Fruit fly (Drosophila melanogaster): Measurements from ENCODE around the gene CG31816.

Gene CG31816

dm6 chr2L:16495193-16495780, 47.1 kb upstream of the CG31816 start (continued):
- TF ChIP-seq Hr4 (GFP tag; optimal IDR thresholded peaks at IDR 0.05), result peak; percentile 96
- TF ChIP-seq CG16779 (tag; optimal IDR thresholded peaks at IDR 0.05), result peak; percentile 86
- no peak for TF ChIP-seq CG11902 (GFP tag; optimal IDR thresholded peaks at IDR 0.05)
- TF ChIP-seq eg (GFP tag; IDR thresholded peaks at IDR 0.05), result peak; percentile 62
- peak; percentile 94 for TF ChIP-seq pdm3 (GFP tag; optimal IDR thresholded peaks at IDR 0.05)
- TF ChIP-seq CG9139 (GFP tag; optimal IDR thresholded peaks at IDR 0.05), result no peak
- no peak for TF ChIP-seq CG3032 (tag; optimal IDR thresholded peaks at IDR 0.05)
- TF ChIP-seq CG3919 (GFP tag; optimal IDR thresholded peaks at IDR 0.05), result no peak
- TF ChIP-seq Ets21C (GFP tag; optimal IDR thresholded peaks at IDR 0.05), result peak; percentile 72
- peak; percentile 49 for TF ChIP-seq dac (GFP tag; optimal IDR thresholded peaks at IDR 0.05)
- peak; percentile 95 for TF ChIP-seq OdsH (GFP tag; optimal IDR thresholded peaks at IDR 0.05)
- TF ChIP-seq CG11294 (GFP tag; IDR thresholded peaks at IDR 0.05), result no peak
- TF ChIP-seq Sox15 (GFP tag; optimal IDR thresholded peaks at IDR 0.05), result peak; percentile 82
- no peak for TF ChIP-seq Ets96B (tag; optimal IDR thresholded peaks at IDR 0.05)
- TF ChIP-seq CG1621 (tag; optimal IDR thresholded peaks at IDR 0.05), result peak; percentile 93
- TF ChIP-seq CG7368 (GFP tag; optimal IDR thresholded peaks at IDR 0.05), result no peak
- peak; percentile 94 for TF ChIP-seq achi (GFP tag; optimal IDR thresholded peaks at IDR 0.05)
- no peak for TF ChIP-seq CG11762 (GFP tag; optimal IDR thresholded peaks at IDR 0.05; ENCODE audit: insufficient read depth)
- TF ChIP-seq svp (GFP tag), result peak; percentile 28
- TF ChIP-seq CG10631 (GFP tag; optimal IDR thresholded peaks at IDR 0.05), result peak; percentile 93
- TF ChIP-seq dsx (GFP tag; optimal IDR thresholded peaks at IDR 0.05; ENCODE audit: poor library complexity, severe bottlenecking), result no peak
- peak; percentile 98 for TF ChIP-seq CG15336 (GFP tag; IDR thresholded peaks at IDR 0.05)
- peak; percentile 94 for TF ChIP-seq net (GFP tag; optimal IDR thresholded peaks at IDR 0.05)
- no peak for TF ChIP-seq spab (GFP tag; optimal IDR thresholded peaks at IDR 0.05)
- TF ChIP-seq Sox14 (GFP tag; optimal IDR thresholded peaks at IDR 0.05), result peak; percentile 93
- TF ChIP-seq CG6808 (GFP tag; optimal IDR thresholded peaks at IDR 0.05), result no peak
- no peak for TF ChIP-seq Gug (GFP tag; IDR thresholded peaks at IDR 0.05)

DNA sequence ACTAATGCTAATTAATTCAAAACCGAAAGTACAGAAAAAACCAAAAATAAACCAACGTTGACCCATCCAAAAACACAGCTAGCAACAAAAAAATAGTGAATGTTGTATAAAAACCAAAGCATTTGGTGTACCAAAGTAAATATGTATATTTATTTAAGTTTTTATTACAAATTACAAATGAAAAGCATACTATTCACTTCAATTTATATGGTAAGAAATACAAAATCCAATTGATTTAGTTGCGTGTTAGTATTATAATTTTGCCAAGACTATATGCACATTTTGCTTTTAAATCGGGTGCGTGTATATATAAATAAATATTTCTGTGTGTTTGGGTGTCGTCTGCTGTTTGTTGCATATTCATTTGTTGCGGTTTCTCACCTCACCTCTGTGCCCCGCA, 45.1 kb upstream of the CG31816 start:
- TF ChIP-seq eg (GFP tag; IDR thresholded peaks at IDR 0.05) (peak; percentile 54; the same call in 2 of the 3 replicates), Ets96B (tag; optimal IDR thresholded peaks at IDR 0.05) (no peak), Eip78C (GFP tag) (peak; percentile 28), Smox (GFP tag; optimal IDR thresholded peaks at IDR 0.05) (no peak), achi (GFP tag; optimal IDR thresholded peaks at IDR 0.05) (peak; percentile 8), CG15336 (GFP tag; IDR thresholded peaks at IDR 0.05) (peak; percentile 72), CG1621 (tag; optimal IDR thresholded peaks at IDR 0.05) (no peak), CG4318 (GFP tag; optimal IDR thresholded peaks at IDR 0.05) (no peak), CG6276 (GFP tag; optimal IDR thresholded peaks at IDR 0.05) (peak; percentile 4), CG8119 (GFP tag; IDR thresholded peaks at IDR 0.05) (peak; percentile 55; the same call in 1 of the 3 replicates), Hr4 (GFP tag; optimal IDR thresholded peaks at IDR 0.05) (peak; percentile 31), fd59A (GFP tag; optimal IDR thresholded peaks at IDR 0.05) (no peak), CG6808 (GFP tag; optimal IDR thresholded peaks at IDR 0.05) (no peak)

DNA sequence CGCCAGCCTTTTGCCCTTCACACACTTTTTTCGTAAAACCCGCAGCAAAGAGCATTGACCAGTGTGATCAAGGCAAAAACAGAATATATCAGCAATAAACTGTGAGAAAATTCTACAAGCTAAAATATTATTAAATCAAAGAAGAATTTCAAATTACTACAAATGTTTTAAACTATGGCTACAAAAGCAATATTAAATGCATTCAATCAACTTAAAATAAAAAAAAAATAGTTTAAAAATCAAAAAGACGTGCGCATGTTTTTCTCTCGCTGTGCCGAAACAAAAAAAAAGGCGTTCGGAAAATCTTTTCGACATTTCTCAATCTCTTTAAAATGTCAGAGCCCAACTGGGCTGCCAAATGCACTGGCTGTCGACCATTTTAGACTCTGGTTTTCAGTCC, 44.2 kb upstream of the CG31816 start:
- TF ChIP-seq CG7368 (GFP tag; optimal IDR thresholded peaks at IDR 0.05) (peak; percentile 14), Eip78C (GFP tag) (peak; percentile 81), dsx (GFP tag; optimal IDR thresholded peaks at IDR 0.05; ENCODE audit: poor library complexity, severe bottlenecking) (no peak), CG6276 (GFP tag; optimal IDR thresholded peaks at IDR 0.05) (no peak), fkh (GFP tag; optimal IDR thresholded peaks at IDR 0.05) (no peak), cyc (GFP tag; optimal IDR thresholded peaks at IDR 0.05) (peak; percentile 54), CG15336 (GFP tag; IDR thresholded peaks at IDR 0.05) (peak; percentile 72), acj6 (GFP tag; optimal IDR thresholded peaks at IDR 0.05) (peak; percentile 43), CG16779 (tag; optimal IDR thresholded peaks at IDR 0.05) (no peak), Gug (GFP tag; IDR thresholded peaks at IDR 0.05) (peak; percentile 49), achi (GFP tag; optimal IDR thresholded peaks at IDR 0.05) (peak; percentile 64), Lpt (GFP tag; optimal IDR thresholded peaks at IDR 0.05) (peak; percentile 58), esn (GFP tag; optimal IDR thresholded peaks at IDR 0.05) (peak; percentile 75), spab (GFP tag; optimal IDR thresholded peaks at IDR 0.05) (no peak), Hr4 (GFP tag; optimal IDR thresholded peaks at IDR 0.05) (peak; percentile 68), Hr38 (GFP tag; optimal IDR thresholded peaks at IDR 0.05) (no peak), Eip75B (GFP tag; optimal IDR thresholded peaks at IDR 0.05) (peak; percentile 32), OdsH (GFP tag; optimal IDR thresholded peaks at IDR 0.05) (peak; percentile 40), CG6792 (GFP tag; optimal IDR thresholded peaks at IDR 0.05) (peak; percentile 53), fd85E (GFP tag; optimal IDR thresholded peaks at IDR 0.05) (no peak), CG6163 (GFP tag; IDR thresholded peaks at IDR 0.05) (peak; percentile 25; the same call in 1 of the 3 replicates), fd59A (GFP tag; optimal IDR thresholded peaks at IDR 0.05) (no peak), Ets96B (tag; optimal IDR thresholded peaks at IDR 0.05) (no peak), CG31627 (GFP tag; optimal IDR thresholded peaks at IDR 0.05) (peak; percentile 63), Smox (GFP tag; optimal IDR thresholded peaks at IDR 0.05) (peak; percentile 53), Sox15 (GFP tag; optimal IDR thresholded peaks at IDR 0.05) (peak; percentile 8), Sox102F (GFP tag; optimal IDR thresholded peaks at IDR 0.05) (peak; percentile 48), CG11902 (GFP tag; optimal IDR thresholded peaks at IDR 0.05) (no peak)
